Fruit fly (Drosophila melanogaster) whole organism, adult: ENCODE data around the gene CG13068.

Source experiments
- CG11617 ChIP-seq: fragments of 200-800 bp; sonication (Bioruptor generic); optimal IDR thresholded peaks from 2 replicates; lab custom pipeline; 2017; ENCODE audit warnings: mild to moderate bottlenecking, missing biosample characterization, missing genetic modification reagents, missing genetic modification characterization
- CG12768 ChIP-seq: fragments of 200-800 bp; sonication (Bioruptor generic); optimal IDR thresholded peaks from 2 replicates; lab custom pipeline; 2017; ENCODE audit warnings: missing biosample characterization, missing genetic modification characterization, mild to moderate bottlenecking, moderate library complexity, missing genetic modification reagents
- CG1620 ChIP-seq: fragments of 200-800 bp; sonication (Bioruptor generic); optimal IDR thresholded peaks from 2 replicates; lab custom pipeline; 2016; ENCODE audit warnings: missing biosample characterization, missing genetic modification characterization
- CG5204 ChIP-seq: fragments of 200-800 bp; sonication (Bioruptor generic); optimal IDR thresholded peaks from 2 replicates; lab custom pipeline; 2016; ENCODE audit warnings: missing biosample characterization, missing genetic modification characterization
- CG7045 ChIP-seq: fragments of 200-800 bp; sonication (Bioruptor generic); optimal IDR thresholded peaks from 2 replicates; lab custom pipeline; 2017; ENCODE audit warnings: missing biosample characterization, mild to moderate bottlenecking, missing genetic modification characterization
- Clk ChIP-seq: fragments of 200-800 bp; sonication (Bioruptor generic); optimal IDR thresholded peaks from 2 replicates; lab custom pipeline; 2017; ENCODE audit warnings: missing biosample characterization, missing genetic modification characterization
- Hr96 ChIP-seq: fragments of 200-800 bp; sonication (Bioruptor generic); optimal IDR thresholded peaks from 2 replicates; lab custom pipeline; 2016; ENCODE audit warnings: missing biosample characterization, missing genetic modification characterization
- Mnt ChIP-seq: fragments of 200-800 bp; sonication (Bioruptor generic); optimal IDR thresholded peaks from 2 replicates; lab custom pipeline; 2016; ENCODE audit warnings: missing biosample characterization, mild to moderate bottlenecking, missing genetic modification characterization
- bab1 ChIP-seq: fragments of 200-800 bp; sonication (Bioruptor generic); optimal IDR thresholded peaks from 3 replicates; lab custom pipeline; 2019; ENCODE audit warnings: missing biosample characterization, mild to moderate bottlenecking, missing genetic modification characterization, moderate library complexity
- cic ChIP-seq: fragments of 200-800 bp; sonication (Bioruptor generic); optimal IDR thresholded peaks from 2 replicates; lab custom pipeline; 2017; ENCODE audit warnings: missing biosample characterization, mild to moderate bottlenecking, missing genetic modification characterization, moderate library complexity
- cnc ChIP-seq, 2 experiments: fragments of >200 bp; optimal IDR thresholded peaks; 2 replicates each; lab custom pipeline; 2017
- kay ChIP-seq: fragments of 200-800 bp; sonication (Bioruptor generic); peaks from one replicate; lab custom pipeline; 2016; ENCODE audit warnings: missing biosample characterization, missing genetic modification characterization, borderline replicate concordance
- ovo ChIP-seq: fragments of 200-800 bp; sonication (Bioruptor generic); optimal IDR thresholded peaks from 2 replicates; lab custom pipeline; 2016; ENCODE audit warnings: missing biosample characterization, missing genetic modification characterization
- pad ChIP-seq: fragments of 200-800 bp; sonication (Bioruptor generic); optimal IDR thresholded peaks from 3 replicates; lab custom pipeline; 2017; ENCODE audit warnings: missing biosample characterization, missing genetic modification characterization, mild to moderate bottlenecking, moderate library complexity, missing genetic modification reagents

DNA sequence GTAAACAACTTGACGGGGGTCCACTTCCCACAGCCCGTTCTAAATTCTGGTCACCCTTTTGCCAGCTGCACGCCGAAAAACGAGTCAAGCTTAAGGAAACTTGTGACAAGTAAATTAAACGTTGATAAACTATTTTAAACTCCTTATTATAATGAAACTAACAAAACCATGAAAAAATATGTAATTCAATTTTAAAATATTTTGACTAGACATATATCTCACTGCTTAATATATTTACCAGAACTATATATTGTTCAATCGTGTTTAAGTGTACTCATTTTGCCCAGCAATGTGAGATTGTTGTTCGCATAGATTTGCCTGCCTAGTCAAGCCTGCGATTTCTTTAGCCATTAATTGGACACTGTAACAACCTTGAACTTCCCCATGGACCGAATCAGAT, 9.6 kb upstream of the CG13068 start, which contains the start of gene CG13053:
- TF ChIP-seq CG11617 (GFP tag; lab: Kevin White, UChicago): no peak
- TF ChIP-seq kay: no peak
- no peak for TF ChIP-seq Hr96 (GFP tag; lab: Kevin White, UChicago)
- no peak for TF ChIP-seq ovo (GFP tag; lab: Kevin White, UChicago)
- TF ChIP-seq CG1620 (GFP tag; lab: Kevin White, UChicago): no peak
- TF ChIP-seq CG5204 (GFP tag; lab: Kevin White, UChicago): no peak
- no peak for TF ChIP-seq Clk (GFP tag; lab: Kevin White, UChicago)
- TF ChIP-seq CG7045 (GFP tag; lab: Kevin White, UChicago): no peak
- no peak for TF ChIP-seq cic (GFP tag; lab: Kevin White, UChicago)
- no peak for TF ChIP-seq pad
- TF ChIP-seq Mnt (GFP tag; lab: Kevin White, UChicago): no peak
- TF ChIP-seq bab1: no peak
- no peak for TF ChIP-seq CG12768 (GFP tag; lab: Kevin White, UChicago)
- TF ChIP-seq cnc (optimal IDR thresholded peaks at IDR 0.05; lab: Kevin White, UChicago): no peak
